Worm (Caenorhabditis elegans) whole organism, L2 larva: Measurements from ENCODE around the gene fbxa-4.

Experiments
- blmp-1 ChIP-seq: sonication (generic microtip); optimal IDR thresholded peaks from 2 replicates; lab custom pipeline; 2017; ENCODE audit warnings: missing genetic modification characterization, mild to moderate bottlenecking, missing compliant biosample characterization, antibody characterized with exemption, moderate library complexity; ENCODE audit not compliant: insufficient read depth
- dmd-4 ChIP-seq: sonication (generic microtip); optimal IDR thresholded peaks from 2 replicates; lab custom pipeline; 2017; ENCODE audit warnings: missing biosample characterization, missing genetic modification characterization
- nhr-237 ChIP-seq: fragments of 150-350 bp; optimal IDR thresholded peaks from 2 replicates; lab custom pipeline; 2014; ENCODE audit warnings: missing biosample characterization, missing genetic modification characterization
- nhr-77 ChIP-seq: fragments of 150-350 bp; optimal IDR thresholded peaks from 2 replicates; lab custom pipeline; 2014; ENCODE audit warnings: missing biosample characterization, missing genetic modification characterization
- snpc-4 ChIP-seq: fragments of 150-350 bp; optimal IDR thresholded peaks from 2 replicates; lab custom pipeline; 2014; ENCODE audit warnings: missing biosample characterization, missing genetic modification characterization
- unc-62 ChIP-seq: fragments of 150-350 bp; optimal IDR thresholded peaks from 2 replicates; lab custom pipeline; 2014; ENCODE audit warnings: missing biosample characterization, missing genetic modification reagents, missing genetic modification characterization

DNA sequence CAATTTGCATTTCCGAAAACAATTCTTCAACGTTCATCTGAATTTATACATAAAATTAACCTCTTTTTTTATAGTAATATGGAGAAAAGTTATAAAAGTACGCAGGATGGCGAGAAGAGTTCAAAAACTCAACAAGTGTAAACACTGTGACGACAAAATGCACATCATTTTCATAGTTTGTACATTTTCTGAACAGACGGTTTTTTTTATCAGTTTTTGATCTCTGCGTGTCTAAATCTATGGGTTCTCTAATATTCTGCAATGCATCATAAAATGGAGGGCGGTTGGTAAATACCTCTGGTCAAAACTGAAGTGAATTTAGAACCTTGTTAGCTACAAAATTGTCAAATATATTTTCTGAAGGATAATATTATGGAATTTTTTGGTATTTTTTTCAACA is at the start of gene fbxa-4:
- TF ChIP-seq unc-62 (no peak), nhr-237 (tag; lab: Kevin White, UChicago) (no peak), blmp-1 (tag; lab: Kevin White, UChicago) (no peak), nhr-77 (tag; lab: Kevin White, UChicago) (no peak), snpc-4 (tag; lab: Kevin White, UChicago) (no peak), dmd-4 (tag; lab: Kevin White, UChicago) (no peak)
